5 fruit fly cellular contexts compared by ENCODE assay signal in the genomic region with DNA sequence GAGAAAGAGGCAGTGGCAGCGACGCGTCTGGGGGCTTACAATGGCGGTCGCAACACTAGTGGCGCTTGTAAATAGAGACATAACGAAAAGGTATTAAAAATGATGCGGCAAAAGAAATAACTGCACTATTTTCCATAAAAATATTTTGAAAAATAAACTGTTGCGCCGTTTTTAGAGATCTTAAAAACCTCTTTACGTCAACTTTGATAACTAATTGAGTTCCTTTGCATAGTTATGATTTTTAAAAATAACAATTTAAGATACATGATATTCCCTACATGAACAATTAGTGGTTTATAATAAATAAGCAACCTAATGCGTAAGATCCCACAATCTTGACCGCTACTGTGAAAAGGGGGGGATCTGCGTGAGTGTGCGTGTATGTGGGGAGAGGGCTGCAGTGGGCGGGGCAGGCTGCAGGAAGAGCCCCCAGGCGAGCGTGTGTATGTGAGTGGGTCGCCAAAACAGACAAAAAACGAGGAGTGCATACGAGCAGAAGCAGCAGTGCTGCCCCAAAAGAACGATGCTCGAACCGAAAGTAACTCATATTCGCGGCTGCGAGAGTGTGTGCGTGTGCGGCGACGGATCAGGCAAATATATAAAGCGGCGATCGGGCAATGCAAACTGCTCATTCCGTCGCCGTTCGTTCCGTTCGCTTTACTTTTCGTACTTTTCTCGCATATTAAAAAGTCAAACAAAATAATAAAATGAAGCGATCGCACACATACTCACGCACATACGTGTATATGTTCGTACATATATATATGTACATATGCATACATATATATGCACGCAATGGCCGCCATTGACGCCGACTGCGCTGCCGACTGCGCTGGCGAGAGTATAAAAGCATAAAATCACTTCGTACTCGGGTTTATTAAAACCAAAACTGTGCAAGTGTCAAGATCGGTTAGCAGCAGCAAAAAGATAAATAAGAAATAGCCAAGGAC.
TF ChIP-seq lines count a peak whose summit lies in the region.

No protein-coding gene starts in this region.

- TF ChIP-seq CTCF in whole organism, embryonic (GFP tag; optimal IDR thresholded peaks at IDR 0.05; lab: Kevin White, UChicago), result no peak

TF ChIP-seq in whole organism, adult, 20 proteins besides CTCF, POLR2A, EP300 and RAD21:
- TF ChIP-seq pad (GFP tag; optimal IDR thresholded peaks at IDR 0.05; lab: Kevin White, UChicago) (peak; percentile 47), Clk (GFP tag; optimal IDR thresholded peaks at IDR 0.05; lab: Kevin White, UChicago) (no peak), Crg-1 (GFP tag; optimal IDR thresholded peaks at IDR 0.05; lab: Kevin White, UChicago) (no peak), CG5204 (GFP tag; optimal IDR thresholded peaks at IDR 0.05; lab: Kevin White, UChicago) (peak; percentile 1), ovo (GFP tag; optimal IDR thresholded peaks at IDR 0.05; lab: Kevin White, UChicago) (no peak), CG1620 (GFP tag; optimal IDR thresholded peaks at IDR 0.05; lab: Kevin White, UChicago) (no peak), CG11617 (GFP tag; optimal IDR thresholded peaks at IDR 0.05; lab: Kevin White, UChicago) (peak; percentile 36), tj (GFP tag; optimal IDR thresholded peaks at IDR 0.05; lab: Kevin White, UChicago) (peak; percentile 11), CG14711 (tag; optimal IDR thresholded peaks at IDR 0.05; lab: Kevin White, UChicago) (peak; percentile 10), Mnt (GFP tag; optimal IDR thresholded peaks at IDR 0.05; lab: Kevin White, UChicago) (no peak), CG7101 (tag; optimal IDR thresholded peaks at IDR 0.05; lab: Kevin White, UChicago) (no peak), bab1 (GFP tag; optimal IDR thresholded peaks at IDR 0.05; lab: Kevin White, UChicago) (peak; percentile 58)

TF ChIP-seq in whole organism, embryonic, 481 proteins besides CTCF, POLR2A, EP300 and RAD21 (continues in another document):
- TF ChIP-seq inv (GFP tag; IDR thresholded peaks at IDR 0.05; lab: Robert Waterston, UW; ENCODE audit: partially characterized antibody) (no peak), CG15269 (tag; optimal IDR thresholded peaks at IDR 0.05; lab: Kevin White, UChicago) (peak; percentile 55), CG10431 (GFP tag; optimal IDR thresholded peaks at IDR 0.05; lab: Kevin White, UChicago) (no peak), pb (GFP tag; optimal IDR thresholded peaks at IDR 0.05; lab: Kevin White, UChicago) (no peak), zen2 (GFP tag; IDR thresholded peaks at IDR 0.05; lab: Robert Waterston, UW; ENCODE audit: partially characterized antibody) (no peak), CG12659 (GFP tag; optimal IDR thresholded peaks at IDR 0.05; lab: Kevin White, UChicago) (peak; percentile 54), CG1832 (GFP tag; optimal IDR thresholded peaks at IDR 0.05; lab: Kevin White, UChicago) (no peak), CG3726 (GFP tag; IDR thresholded peaks at IDR 0.05; lab: Robert Waterston, UW) (no peak), Nf-YC (tag; optimal IDR thresholded peaks at IDR 0.05; lab: Kevin White, UChicago) (no peak), pros (GFP tag; optimal IDR thresholded peaks at IDR 0.05; lab: Kevin White, UChicago) (no peak), bbx (GFP tag; IDR thresholded peaks at IDR 0.05; lab: Robert Waterston, UW; ENCODE audit: partially characterized antibody) (no peak), sens-2 (GFP tag; IDR thresholded peaks at IDR 0.05; lab: Robert Waterston, UW) (no peak), fd102C (GFP tag; optimal IDR thresholded peaks at IDR 0.05; lab: Kevin White, UChicago) (no peak), ems (GFP tag; optimal IDR thresholded peaks at IDR 0.05; lab: Kevin White, UChicago) (no peak), Mes4 (GFP tag; optimal IDR thresholded peaks at IDR 0.05; lab: Kevin White, UChicago) (no peak), CG14965 (GFP tag; optimal IDR thresholded peaks at IDR 0.05; lab: Kevin White, UChicago; ENCODE audit: borderline replicate concordance) (no peak), chn (GFP tag; optimal IDR thresholded peaks at IDR 0.05; lab: Kevin White, UChicago) (no peak)

TF ChIP-seq in whole organism, prepupa, 60 proteins besides CTCF, POLR2A, EP300 and RAD21 (continues in another document):
- TF ChIP-seq CG10631 (GFP tag; optimal IDR thresholded peaks at IDR 0.05; lab: Kevin White, UChicago) (peak; percentile 97), fd59A (GFP tag; optimal IDR thresholded peaks at IDR 0.05; lab: Kevin White, UChicago) (peak; percentile 99), esn (GFP tag; optimal IDR thresholded peaks at IDR 0.05; lab: Kevin White, UChicago) (peak; percentile 99), CG15336 (GFP tag; IDR thresholded peaks at IDR 0.05; lab: Robert Waterston, UW) (peak; percentile 92), Hr38 (GFP tag; optimal IDR thresholded peaks at IDR 0.05; lab: Kevin White, UChicago) (no peak), CG32006 (GFP tag; optimal IDR thresholded peaks at IDR 0.05; lab: Kevin White, UChicago) (peak; percentile 98), pdm3 (GFP tag; optimal IDR thresholded peaks at IDR 0.05; lab: Kevin White, UChicago) (peak; percentile 97), CG6163 (GFP tag; IDR thresholded peaks at IDR 0.05; lab: Robert Waterston, UW) (peak; percentile 82), CG6854 (GFP tag; optimal IDR thresholded peaks at IDR 0.05; lab: Kevin White, UChicago) (peak; percentile 95), CG3919 (GFP tag; optimal IDR thresholded peaks at IDR 0.05; lab: Kevin White, UChicago) (peak; percentile 98), CG6808 (GFP tag; optimal IDR thresholded peaks at IDR 0.05; lab: Kevin White, UChicago) (peak; percentile 99), Gug (GFP tag; IDR thresholded peaks at IDR 0.05; lab: Robert Waterston, UW) (peak; percentile 85), Eip75B (GFP tag; optimal IDR thresholded peaks at IDR 0.05; lab: Kevin White, UChicago) (peak; percentile 96), Met (GFP tag; optimal IDR thresholded peaks at IDR 0.05; lab: Kevin White, UChicago) (peak; percentile 99), fkh (GFP tag; optimal IDR thresholded peaks at IDR 0.05; lab: Kevin White, UChicago) (no peak), Hr4 (GFP tag; optimal IDR thresholded peaks at IDR 0.05; lab: Kevin White, UChicago) (peak; percentile 96), CG10669 (GFP tag; optimal IDR thresholded peaks at IDR 0.05; lab: Kevin White, UChicago) (peak; percentile 97), Eip93F (GFP tag; optimal IDR thresholded peaks at IDR 0.05; lab: Kevin White, UChicago) (peak; percentile 62)

TF ChIP-seq in whole organism, pupa, 21 proteins besides CTCF, POLR2A, EP300 and RAD21 (continues in another document):
- TF ChIP-seq CG10348 (GFP tag; IDR thresholded peaks at IDR 0.05; lab: Robert Waterston, UW), result no peak; the same call in 1 of the 2 replicates
- peak; percentile 97 for TF ChIP-seq D1 (tag; optimal IDR thresholded peaks at IDR 0.05; lab: Kevin White, UChicago)
- TF ChIP-seq CG15710 (tag; optimal IDR thresholded peaks at IDR 0.05; lab: Kevin White, UChicago), result peak; percentile 98
- peak; percentile 67 for TF ChIP-seq CG4496 (GFP tag; IDR thresholded peaks at IDR 0.05; lab: Robert Waterston, UW)
- TF ChIP-seq rn (GFP tag; IDR thresholded peaks at IDR 0.05; lab: Robert Waterston, UW), result peak; percentile 66; the same call in 1 of the 2 replicates
- TF ChIP-seq Snoo (tag; optimal IDR thresholded peaks at IDR 0.05; lab: Kevin White, UChicago), result peak; percentile 47
- TF ChIP-seq Pif1A (GFP tag; optimal IDR thresholded peaks at IDR 0.05; lab: Kevin White, UChicago), result peak; percentile 96
- TF ChIP-seq CG34367 (tag; optimal IDR thresholded peaks at IDR 0.05; lab: Kevin White, UChicago), result peak; percentile 96
- peak; percentile 98 for TF ChIP-seq CG9948 (tag; optimal IDR thresholded peaks at IDR 0.05; lab: Kevin White, UChicago)
- TF ChIP-seq CG14655 (GFP tag; optimal IDR thresholded peaks at IDR 0.05; lab: Kevin White, UChicago), result peak; percentile 93
- TF ChIP-seq CG17806 (tag; optimal IDR thresholded peaks at IDR 0.05; lab: Kevin White, UChicago), result peak; percentile 95
- TF ChIP-seq CG8301 (tag; optimal IDR thresholded peaks at IDR 0.05; lab: Kevin White, UChicago), result peak; percentile 91
- peak; percentile 84 for TF ChIP-seq gl (tag; optimal IDR thresholded peaks at IDR 0.05; lab: Kevin White, UChicago)
- TF ChIP-seq EcR (GFP tag; optimal IDR thresholded peaks at IDR 0.05; lab: Kevin White, UChicago), result peak; percentile 90
- TF ChIP-seq CG8159 (tag; optimal IDR thresholded peaks at IDR 0.05; lab: Kevin White, UChicago), result peak; percentile 99
- TF ChIP-seq CG13204 (GFP tag; optimal IDR thresholded peaks at IDR 0.05; lab: Kevin White, UChicago), result peak; percentile 94
- TF ChIP-seq CG32121 (GFP tag; IDR thresholded peaks at IDR 0.05; lab: Robert Waterston, UW), result peak; percentile 83
- TF ChIP-seq Pif1B (GFP tag; optimal IDR thresholded peaks at IDR 0.05; lab: Kevin White, UChicago), result peak; percentile 94

TF ChIP-seq in whole organism, wandering third instar larva, 38 proteins besides CTCF, POLR2A, EP300 and RAD21 (continues in another document):
- TF ChIP-seq woc (GFP tag; optimal IDR thresholded peaks at IDR 0.05; lab: Kevin White, UChicago) (peak; percentile 99), lola (GFP tag; optimal IDR thresholded peaks at IDR 0.05; lab: Kevin White, UChicago) (no peak), GATAd (GFP tag; optimal IDR thresholded peaks at IDR 0.05; lab: Kevin White, UChicago) (peak; percentile 89), foxo (GFP tag; optimal IDR thresholded peaks at IDR 0.05; lab: Kevin White, UChicago) (peak; percentile 93 to 99), Vsx2 (GFP tag; optimal IDR thresholded peaks at IDR 0.05; lab: Kevin White, UChicago; ENCODE audit: partially characterized antibody) (peak; percentile 39), Hr83 (GFP tag; optimal IDR thresholded peaks at IDR 0.05; lab: Kevin White, UChicago; ENCODE audit: poor library complexity, severe bottlenecking) (peak; percentile 96), br (GFP tag; optimal IDR thresholded peaks at IDR 0.05; lab: Kevin White, UChicago) (peak; percentile 98), HLH106 (tag; optimal IDR thresholded peaks at IDR 0.05; lab: Kevin White, UChicago) (peak; percentile 98), CrebA (GFP tag; optimal IDR thresholded peaks at IDR 0.05; lab: Kevin White, UChicago; ENCODE audit: borderline replicate concordance) (peak; percentile 91), usp (GFP tag; optimal IDR thresholded peaks at IDR 0.05; lab: Kevin White, UChicago) (no peak), Sp1 (GFP tag; optimal IDR thresholded peaks at IDR 0.05; lab: Kevin White, UChicago) (peak; percentile 99), N (GFP tag; optimal IDR thresholded peaks at IDR 0.05; lab: Kevin White, UChicago) (peak; percentile 25), Mio (GFP tag; optimal IDR thresholded peaks at IDR 0.05; lab: Kevin White, UChicago) (peak; percentile 86), Hnf4 (GFP tag; optimal IDR thresholded peaks at IDR 0.05; lab: Kevin White, UChicago) (peak; percentile 92), Dfd (GFP tag; optimal IDR thresholded peaks at IDR 0.05; lab: Kevin White, UChicago) (peak; percentile 97), fru (GFP tag; optimal IDR thresholded peaks at IDR 0.05; lab: Kevin White, UChicago) (peak; percentile 98), dmrt93B (GFP tag; optimal IDR thresholded peaks at IDR 0.05; lab: Kevin White, UChicago) (peak; percentile 99), tai (GFP tag; optimal IDR thresholded peaks at IDR 0.05; lab: Kevin White, UChicago) (peak; percentile 95), Hr78 (GFP tag; optimal IDR thresholded peaks at IDR 0.05; lab: Kevin White, UChicago) (no peak), jim (GFP tag; optimal IDR thresholded peaks at IDR 0.05; lab: Kevin White, UChicago) (peak; percentile 99)
